Fruit fly (Drosophila melanogaster) whole organism, embryonic: ENCODE results near the gene CG7766.

Experiments
- Awh ChIP-seq: fragments of 200-800 bp; sonication (Bioruptor generic); IDR thresholded peaks from 2 replicates; pipeline ENCODE4, ENCODE4 v1.3.6; 2022; ENCODE audit warnings: missing biosample characterization, missing genetic modification characterization
- Bteb2 ChIP-seq: fragments of 200-800 bp; sonication (Bioruptor generic); optimal IDR thresholded peaks from 2 replicates; lab custom pipeline; 2016; ENCODE audit warnings: missing biosample characterization, missing genetic modification characterization
- CG10543 ChIP-seq: fragments of 200-800 bp; sonication (Bioruptor generic); optimal IDR thresholded peaks from 3 replicates; lab custom pipeline; 2017; ENCODE audit warnings: missing biosample characterization, mild to moderate bottlenecking, missing genetic modification characterization, moderate library complexity
- CG11456 ChIP-seq: fragments of 200-800 bp; sonication (Bioruptor generic); IDR thresholded peaks from 3 replicates; pipeline ENCODE4 v1.3.6; 2022; ENCODE audit warnings: missing biosample characterization, missing genetic modification characterization
- CG1529 ChIP-seq: fragments of 200-800 bp; sonication (Bioruptor generic); optimal IDR thresholded peaks from 3 replicates; lab custom pipeline; 2018; ENCODE audit warnings: missing biosample characterization, missing genetic modification characterization
- CG15601 ChIP-seq: fragments of 200-800 bp; sonication (Bioruptor generic); optimal IDR thresholded peaks from 3 replicates; lab custom pipeline; 2019; ENCODE audit warnings: missing biosample characterization, mild to moderate bottlenecking, missing genetic modification characterization, moderate library complexity
- CG15696 ChIP-seq: fragments of 200-800 bp; sonication (Bioruptor generic); optimal IDR thresholded peaks from 2 replicates; lab custom pipeline; 2019; ENCODE audit warnings: missing biosample characterization, mild to moderate bottlenecking, missing genetic modification characterization, moderate library complexity
- CG32772 ChIP-seq: fragments of 200-800 bp; sonication (Bioruptor generic); IDR thresholded peaks from 2 replicates; pipeline ENCODE4 v1.3.6; 2022; ENCODE audit warnings: missing biosample characterization, missing genetic modification characterization
- CG4282 ChIP-seq: fragments of 200-800 bp; sonication (Bioruptor generic); optimal IDR thresholded peaks from 2 replicates; lab custom pipeline; 2016; ENCODE audit warnings: missing biosample characterization, missing genetic modification characterization
- CG4617 ChIP-seq: fragments of 200-800 bp; sonication (Bioruptor generic); optimal IDR thresholded peaks from 3 replicates; lab custom pipeline; 2016; ENCODE audit warnings: missing biosample characterization, missing genetic modification characterization, borderline replicate concordance
- CG4820 ChIP-seq: fragments of 200-800 bp; sonication (Bioruptor generic); optimal IDR thresholded peaks from 3 replicates; lab custom pipeline; 2016; ENCODE audit warnings: missing biosample characterization, missing genetic modification characterization
- CG5245 ChIP-seq: fragments of 200-800 bp; sonication (Bioruptor generic); optimal IDR thresholded peaks from 3 replicates; lab custom pipeline; 2016; ENCODE audit warnings: missing biosample characterization, missing genetic modification characterization
- CG6683 ChIP-seq: fragments of 200-800 bp; sonication (Bioruptor generic); optimal IDR thresholded peaks from 2 replicates; lab custom pipeline; 2017; ENCODE audit warnings: missing biosample characterization, mild to moderate bottlenecking, missing genetic modification characterization, missing genetic modification reagents
- CG7963 ChIP-seq: fragments of 200-800 bp; sonication (Bioruptor generic); IDR thresholded peaks from 3 replicates; pipeline ENCODE4 v1.3.6; 2022; ENCODE audit warnings: missing biosample characterization, missing genetic modification characterization; ENCODE audit not compliant: partially characterized antibody
- CG8359 ChIP-seq: fragments of 200-800 bp; sonication (Bioruptor generic); optimal IDR thresholded peaks from 2 replicates; lab custom pipeline; 2017; ENCODE audit warnings: missing biosample characterization, mild to moderate bottlenecking, missing genetic modification characterization, borderline replicate concordance
- CG9215 ChIP-seq: fragments of 200-800 bp; sonication (Bioruptor generic); IDR thresholded peaks from 2 replicates; pipeline ENCODE4 v1.3.6; 2022; ENCODE audit warnings: missing biosample characterization, missing genetic modification characterization
- CG9876 ChIP-seq: fragments of 200-800 bp; sonication (Bioruptor generic); optimal IDR thresholded peaks from 2 replicates; lab custom pipeline; 2016; ENCODE audit warnings: missing biosample characterization, missing genetic modification characterization
- Camta ChIP-seq: fragments of 200-800 bp; sonication (Bioruptor generic); optimal IDR thresholded peaks from 2 replicates; lab custom pipeline; 2016; ENCODE audit warnings: missing biosample characterization, missing genetic modification characterization
- CoRest ChIP-seq: fragments of 200-800 bp; sonication (Bioruptor generic); optimal IDR thresholded peaks from 3 replicates; lab custom pipeline; 2018; ENCODE audit warnings: missing biosample characterization, mild to moderate bottlenecking, missing genetic modification characterization, moderate library complexity
- HLH54F ChIP-seq: fragments of 200-800 bp; sonication (Bioruptor generic); optimal IDR thresholded peaks from 3 replicates; lab custom pipeline; 2016; ENCODE audit warnings: missing biosample characterization, missing genetic modification characterization
- HLHmδ ChIP-seq: fragments of 200-800 bp; sonication (Bioruptor generic); optimal IDR thresholded peaks from 2 replicates; lab custom pipeline; 2018; ENCODE audit warnings: missing biosample characterization, mild to moderate bottlenecking, missing genetic modification characterization, moderate library complexity
- Hmx ChIP-seq: fragments of 200-800 bp; sonication (Bioruptor generic); optimal IDR thresholded peaks from 2 replicates; lab custom pipeline; 2016; ENCODE audit warnings: missing biosample characterization, missing genetic modification characterization
- MTF-1 ChIP-seq: fragments of 200-800 bp; sonication (Bioruptor generic); optimal IDR thresholded peaks from 2 replicates; lab custom pipeline; 2018; ENCODE audit warnings: missing biosample characterization, mild to moderate bottlenecking, missing genetic modification characterization, borderline replicate concordance
- Pdp1 ChIP-seq, 2 experiments: fragments of 200-800 bp; sonication (Bioruptor generic); optimal IDR thresholded peaks; 3 replicates each; lab custom pipeline; 2016; ENCODE audit warnings: missing biosample characterization in 2 of 2, missing genetic modification characterization in 2 of 2, mild to moderate bottlenecking in 1 of 2, moderate library complexity in 1 of 2
- Six4 ChIP-seq: fragments of 200-800 bp; sonication (Bioruptor generic); optimal IDR thresholded peaks from 2 replicates; lab custom pipeline; 2016; ENCODE audit warnings: missing biosample characterization, missing genetic modification characterization
- Sry-β ChIP-seq: fragments of 200-800 bp; sonication (Bioruptor generic); optimal IDR thresholded peaks from 2 replicates; lab custom pipeline; 2018; ENCODE audit warnings: missing biosample characterization, mild to moderate bottlenecking, missing genetic modification characterization, moderate library complexity
- Stat92E ChIP-seq, 3 experiments: fragments of >200 bp in 2 of 3; fragments of 200-800 bp in 1 of 3; sonication (Bioruptor generic) in 1 of 3; optimal IDR thresholded peaks; 2 replicates each; lab custom pipeline; 2017 to 2019; ENCODE audit warnings: missing biosample characterization in 3 of 3, missing genetic modification characterization in 3 of 3, mild to moderate bottlenecking in 1 of 3, moderate library complexity in 1 of 3
- Taf1 ChIP-seq: fragments of 200-800 bp; sonication (Bioruptor generic); IDR thresholded peaks from 2 replicates; pipeline ENCODE4 v1.3.6; 2022; ENCODE audit warnings: missing biosample characterization, missing genetic modification characterization
- aop ChIP-seq: fragments of 200-800 bp; sonication (Bioruptor generic); IDR thresholded peaks from 2 replicates; pipeline ENCODE4 v1.3.6; 2022; ENCODE audit warnings: missing biosample characterization, missing genetic modification characterization
- ase ChIP-seq: fragments of 200-800 bp; sonication (Bioruptor generic); IDR thresholded peaks from 3 replicates; pipeline ENCODE4 v1.3.6; 2022; ENCODE audit warnings: missing biosample characterization, missing genetic modification characterization
- bab2 ChIP-seq: fragments of 200-800 bp; sonication (Bioruptor generic); optimal IDR thresholded peaks from 2 replicates; lab custom pipeline; 2016; ENCODE audit warnings: missing biosample characterization, missing genetic modification characterization
- bsh ChIP-seq, 2 experiments: fragments of 200-800 bp; sonication (Bioruptor generic); optimal IDR thresholded peaks; 2 replicates each; lab custom pipeline; 2017 to 2018; ENCODE audit warnings: mild to moderate bottlenecking in 2 of 2, missing biosample characterization in 2 of 2, missing genetic modification characterization in 2 of 2, moderate library complexity in 1 of 2
- btn ChIP-seq: fragments of 200-800 bp; sonication (Bioruptor generic); optimal IDR thresholded peaks from 2 replicates; lab custom pipeline; 2016; ENCODE audit warnings: missing biosample characterization, missing genetic modification characterization
- crol ChIP-seq: fragments of 200-800 bp; sonication (Bioruptor generic); IDR thresholded peaks from 2 replicates; pipeline ENCODE4 v1.3.6; 2022; ENCODE audit warnings: missing biosample characterization, missing genetic modification characterization
- danr ChIP-seq: fragments of 200-800 bp; sonication (Bioruptor generic); IDR thresholded peaks from 2 replicates; pipeline ENCODE4 v1.3.6; 2022; ENCODE audit warnings: missing biosample characterization, missing genetic modification characterization
- dati ChIP-seq: fragments of 200-800 bp; sonication (Bioruptor generic); IDR thresholded peaks from 2 replicates; pipeline ENCODE4 v1.3.6; 2022; ENCODE audit warnings: missing biosample characterization, missing genetic modification characterization
- disco-r ChIP-seq: fragments of 200-800 bp; sonication (Bioruptor generic); optimal IDR thresholded peaks from 2 replicates; lab custom pipeline; 2016; ENCODE audit warnings: missing biosample characterization, missing genetic modification characterization
- fd102C ChIP-seq: fragments of 200-800 bp; sonication (Bioruptor generic); optimal IDR thresholded peaks from 2 replicates; lab custom pipeline; 2018; ENCODE audit warnings: missing biosample characterization, mild to moderate bottlenecking, missing genetic modification characterization, moderate library complexity
- fd96Cb ChIP-seq: fragments of 200-800 bp; sonication (Bioruptor generic); optimal IDR thresholded peaks from 2 replicates; lab custom pipeline; 2018; ENCODE audit warnings: missing biosample characterization, mild to moderate bottlenecking, missing genetic modification characterization, moderate library complexity
- ftz-f1 ChIP-seq: fragments of 200-800 bp; sonication (Bioruptor generic); optimal IDR thresholded peaks from 2 replicates; lab custom pipeline; 2016; ENCODE audit warnings: missing biosample characterization, missing genetic modification characterization
- gcm2 ChIP-seq: fragments of 200-800 bp; sonication (Bioruptor generic); optimal IDR thresholded peaks from 2 replicates; lab custom pipeline; 2016; ENCODE audit warnings: missing biosample characterization, missing genetic modification characterization
- gem ChIP-seq: fragments of 200-800 bp; sonication (Bioruptor generic); optimal IDR thresholded peaks from 2 replicates; lab custom pipeline; 2019; ENCODE audit warnings: missing biosample characterization, mild to moderate bottlenecking, missing genetic modification characterization, moderate library complexity
- gro ChIP-seq: fragments of 200-800 bp; sonication (Bioruptor generic); optimal IDR thresholded peaks from 2 replicates; lab custom pipeline; 2016; ENCODE audit warnings: missing biosample characterization, missing genetic modification characterization
- gsb-n ChIP-seq: fragments of 200-800 bp; sonication (Bioruptor generic); optimal IDR thresholded peaks from 3 replicates; lab custom pipeline; 2018; ENCODE audit warnings: missing biosample characterization, mild to moderate bottlenecking, missing genetic modification characterization
- kah ChIP-seq: fragments of 200-800 bp; sonication (Bioruptor generic); optimal IDR thresholded peaks from 2 replicates; lab custom pipeline; 2018; ENCODE audit warnings: missing biosample characterization, mild to moderate bottlenecking, missing genetic modification characterization
- ken ChIP-seq: fragments of 200-800 bp; sonication (Bioruptor generic); IDR thresholded peaks from 3 replicates; pipeline ENCODE4 v1.3.6; 2022; ENCODE audit warnings: missing biosample characterization, missing genetic modification characterization
- mirr ChIP-seq: fragments of 200-800 bp; sonication (Bioruptor generic); optimal IDR thresholded peaks from 3 replicates; lab custom pipeline; 2018; ENCODE audit warnings: missing biosample characterization, mild to moderate bottlenecking, missing genetic modification characterization
- psq ChIP-seq: fragments of 200-800 bp; sonication (Bioruptor generic); optimal IDR thresholded peaks from 2 replicates; lab custom pipeline; 2017; ENCODE audit warnings: missing biosample characterization, missing genetic modification characterization
- sisA ChIP-seq: fragments of 200-800 bp; sonication (Bioruptor generic); IDR thresholded peaks from 2 replicates; pipeline ENCODE4 v1.3.6; 2022; ENCODE audit warnings: missing biosample characterization, missing genetic modification characterization

CG7766 gene

dm6 chrX:9109072-9109844 is 5.7 kb upstream of the CG7766 start (continued):
- TF ChIP-seq Six4 = peak; percentile 41
- TF ChIP-seq CG1529 (GFP tag; lab: Kevin White, UChicago) = no peak
- TF ChIP-seq ken (GFP tag; lab: Robert Waterston, UW) = no peak
- TF ChIP-seq CG7963 = no peak
- no peak for TF ChIP-seq psq (GFP tag; lab: Kevin White, UChicago)
- TF ChIP-seq aop (GFP tag; lab: Robert Waterston, UW) = no peak
- peak; percentile 26 for TF ChIP-seq Bteb2 (GFP tag; lab: Kevin White, UChicago)
- TF ChIP-seq Awh (GFP tag; lab: Robert Waterston, UW) = peak; percentile 44; the same call in 1 of the 2 replicates
- TF ChIP-seq fd102C = no peak
- no peak for TF ChIP-seq ftz-f1 (GFP tag; lab: Kevin White, UChicago)
- peak; percentile 82 for TF ChIP-seq CG4282 (GFP tag; lab: Kevin White, UChicago)
- no peak for TF ChIP-seq Hmx (GFP tag; lab: Kevin White, UChicago)
- TF ChIP-seq gem = peak; percentile 69
- TF ChIP-seq bsh (GFP tag; optimal IDR thresholded peaks at IDR 0.05; lab: Kevin White, UChicago) = peak in 1 of 2 experiments; percentile 41
- no peak for TF ChIP-seq kah (GFP tag; lab: Kevin White, UChicago)
- TF ChIP-seq CG4820 (GFP tag; lab: Kevin White, UChicago) = no peak
- TF ChIP-seq ase (GFP tag; lab: Robert Waterston, UW) = 0 out of 3 replicates have a peak, but pooled peaks have one; percentile 38
- TF ChIP-seq gcm2 = peak; percentile 9
- peak; percentile 53 for TF ChIP-seq Camta (GFP tag; lab: Kevin White, UChicago)
- peak; percentile 56 for TF ChIP-seq gro (GFP tag; lab: Kevin White, UChicago)
- TF ChIP-seq CG10543 (GFP tag; lab: Kevin White, UChicago) = no peak
- TF ChIP-seq CG8359 (GFP tag; lab: Kevin White, UChicago) = no peak
- TF ChIP-seq Taf1 (GFP tag; lab: Robert Waterston, UW) = no peak; the same call in 1 of the 2 replicates
- TF ChIP-seq CG15601 (tag; lab: Kevin White, UChicago) = peak; percentile 31
- TF ChIP-seq CG32772 (GFP tag; lab: Robert Waterston, UW) = no peak
- TF ChIP-seq HLH54F (GFP tag; lab: Kevin White, UChicago) = peak; percentile 55
- no peak for TF ChIP-seq CG5245 (GFP tag; lab: Kevin White, UChicago)
- no peak; the same call in none of the 2 replicates for TF ChIP-seq sisA (GFP tag; lab: Robert Waterston, UW)
- peak; percentile 51 to 63 for TF ChIP-seq Pdp1 (GFP tag; optimal IDR thresholded peaks at IDR 0.05; lab: Kevin White, UChicago)
- no peak for TF ChIP-seq CG9876 (GFP tag; lab: Kevin White, UChicago)
- peak; percentile 38 for TF ChIP-seq fd96Cb (tag; lab: Kevin White, UChicago)
- TF ChIP-seq disco-r (GFP tag; lab: Kevin White, UChicago) = no peak
- TF ChIP-seq Stat92E (GFP tag; optimal IDR thresholded peaks at IDR 0.05; lab: Kevin White, UChicago) = no peak
- TF ChIP-seq CG6683 = no peak
- TF ChIP-seq CG9215 (GFP tag; lab: Robert Waterston, UW) = peak; percentile 44
- no peak for TF ChIP-seq Sry-β
- TF ChIP-seq CG4617 (GFP tag; lab: Kevin White, UChicago) = peak; percentile 53
- no peak for TF ChIP-seq dati (GFP tag; lab: Robert Waterston, UW)
- TF ChIP-seq btn (GFP tag; lab: Kevin White, UChicago) = no peak
- no peak for TF ChIP-seq MTF-1 (GFP tag; lab: Kevin White, UChicago)
- no peak for TF ChIP-seq CG11456 (GFP tag; lab: Robert Waterston, UW)
- TF ChIP-seq mirr (GFP tag; lab: Kevin White, UChicago) = peak; percentile 3
- TF ChIP-seq bab2 (GFP tag; lab: Kevin White, UChicago) = peak; percentile 52
- peak; percentile 40 for TF ChIP-seq gsb-n (tag; lab: Kevin White, UChicago)
- TF ChIP-seq danr (GFP tag; lab: Robert Waterston, UW) = peak; percentile 43; the same call in 1 of the 2 replicates
- no peak for TF ChIP-seq crol (GFP tag; lab: Robert Waterston, UW)
- TF ChIP-seq HLHmδ (GFP tag; lab: Kevin White, UChicago) = no peak
- peak; percentile 35 for TF ChIP-seq CG15696 (tag; lab: Kevin White, UChicago)
- peak; percentile 72 for TF ChIP-seq CoRest
